Fruit fly (Drosophila melanogaster) whole organism, embryonic: Measurements from ENCODE around the gene CG6739.
A peak's percentile ranks its signal among the peaks of the same experiment; 100 is the strongest.

Experiments
- CG10979 ChIP-seq: fragments of 200-800 bp; sonication (Bioruptor generic); optimal IDR thresholded peaks from 2 replicates; lab custom pipeline; 2018; ENCODE audit warnings: missing biosample characterization, mild to moderate bottlenecking, missing genetic modification characterization, moderate library complexity
- CG11398 ChIP-seq: fragments of 200-800 bp; sonication (Bioruptor generic); optimal IDR thresholded peaks from 2 replicates; lab custom pipeline; 2016; ENCODE audit warnings: missing biosample characterization, missing genetic modification characterization
- CG12071 ChIP-seq: fragments of 200-800 bp; sonication (Bioruptor generic); optimal IDR thresholded peaks from 3 replicates; lab custom pipeline; 2018; ENCODE audit warnings: missing biosample characterization, mild to moderate bottlenecking, missing genetic modification characterization
- CG12942 ChIP-seq: fragments of 200-800 bp; sonication (Bioruptor generic); optimal IDR thresholded peaks from 3 replicates; lab custom pipeline; 2016; ENCODE audit warnings: missing biosample characterization, missing genetic modification characterization
- CG13624 ChIP-seq: fragments of 200-800 bp; sonication (Bioruptor generic); optimal IDR thresholded peaks from 2 replicates; lab custom pipeline; 2016; ENCODE audit warnings: missing biosample characterization, missing genetic modification characterization
- CG15073 ChIP-seq: fragments of 200-800 bp; sonication (Bioruptor generic); optimal IDR thresholded peaks from 2 replicates; lab custom pipeline; 2016; ENCODE audit warnings: missing biosample characterization, missing genetic modification characterization
- CG1603 ChIP-seq: fragments of 200-800 bp; sonication (Bioruptor generic); optimal IDR thresholded peaks from 2 replicates; lab custom pipeline; 2019; ENCODE audit warnings: missing biosample characterization, mild to moderate bottlenecking, missing genetic modification characterization, moderate library complexity
- CG1647 ChIP-seq: fragments of 200-800 bp; sonication (Bioruptor generic); optimal IDR thresholded peaks from 3 replicates; lab custom pipeline; 2016; ENCODE audit warnings: missing biosample characterization, missing genetic modification characterization
- CG1792 ChIP-seq: fragments of 200-800 bp; sonication (Bioruptor generic); optimal IDR thresholded peaks from 2 replicates; lab custom pipeline; 2016; ENCODE audit warnings: missing biosample characterization, missing genetic modification characterization
- CG1832 ChIP-seq: fragments of 200-800 bp; sonication (Bioruptor generic); optimal IDR thresholded peaks from 2 replicates; lab custom pipeline; 2017; ENCODE audit warnings: missing biosample characterization, mild to moderate bottlenecking, missing genetic modification characterization, inconsistent platforms
- CG2889 ChIP-seq: fragments of 200-800 bp; sonication (Bioruptor generic); IDR thresholded peaks from 3 replicates; pipeline ENCODE4 v1.3.6; 2022; ENCODE audit warnings: missing biosample characterization, missing genetic modification characterization
- CG31224 ChIP-seq: fragments of 200-800 bp; sonication (Bioruptor generic); IDR thresholded peaks from 2 replicates; pipeline ENCODE4 v1.3.6; 2022; ENCODE audit warnings: missing biosample characterization, missing genetic modification characterization
- CG34422 ChIP-seq: fragments of 200-800 bp; sonication (Bioruptor generic); IDR thresholded peaks from 3 replicates; pipeline ENCODE4 v1.3.6; 2022; ENCODE audit warnings: missing biosample characterization, missing genetic modification characterization
- CG4820 ChIP-seq: fragments of 200-800 bp; sonication (Bioruptor generic); optimal IDR thresholded peaks from 3 replicates; lab custom pipeline; 2016; ENCODE audit warnings: missing biosample characterization, missing genetic modification characterization
- CG5953 ChIP-seq: fragments of 200-800 bp; sonication (Bioruptor generic); IDR thresholded peaks from 2 replicates; pipeline ENCODE4 v1.3.6; 2022; ENCODE audit warnings: missing biosample characterization, missing genetic modification characterization
- CG8478 ChIP-seq: fragments of >200 bp; optimal IDR thresholded peaks from 2 replicates; lab custom pipeline; 2018
- Deaf1 ChIP-seq: fragments of 200-800 bp; optimal IDR thresholded peaks from 3 replicates; lab custom pipeline; 2019; ENCODE audit warnings: missing biosample characterization, mild to moderate bottlenecking, missing genetic modification characterization, moderate library complexity
- Dek ChIP-seq: fragments of 200-800 bp; sonication (Bioruptor generic); optimal IDR thresholded peaks from 3 replicates; lab custom pipeline; 2019; ENCODE audit warnings: missing biosample characterization, mild to moderate bottlenecking, missing genetic modification characterization, moderate library complexity
- Doc3 ChIP-seq: fragments of 200-800 bp; sonication (Bioruptor generic); IDR thresholded peaks from 3 replicates; pipeline ENCODE4 v1.3.6; 2022; ENCODE audit warnings: missing biosample characterization, missing genetic modification characterization; ENCODE audit not compliant: partially characterized antibody
- H2.0 ChIP-seq: fragments of 200-800 bp; sonication (Bioruptor generic); IDR thresholded peaks from 2 replicates; pipeline ENCODE4 v1.3.6; 2022; ENCODE audit warnings: missing biosample characterization, missing genetic modification characterization
- HLHmδ ChIP-seq: fragments of 200-800 bp; sonication (Bioruptor generic); optimal IDR thresholded peaks from 2 replicates; lab custom pipeline; 2018; ENCODE audit warnings: missing biosample characterization, mild to moderate bottlenecking, missing genetic modification characterization, moderate library complexity
- HmgD ChIP-seq: fragments of 200-800 bp; sonication (Bioruptor generic); optimal IDR thresholded peaks from 3 replicates; lab custom pipeline; 2016; ENCODE audit warnings: missing biosample characterization, missing genetic modification characterization
- Hr39 ChIP-seq: fragments of >200 bp; optimal IDR thresholded peaks from 2 replicates; lab custom pipeline; 2017
- NC2β ChIP-seq: fragments of 200-800 bp; sonication (Bioruptor generic); optimal IDR thresholded peaks from 2 replicates; lab custom pipeline; 2016; ENCODE audit warnings: missing biosample characterization, missing genetic modification characterization
- Nf-YA ChIP-seq: fragments of 200-800 bp; sonication (Bioruptor generic); IDR thresholded peaks from 2 replicates; pipeline ENCODE4 v1.3.6; 2022; ENCODE audit warnings: missing biosample characterization, missing genetic modification characterization
- abd-A ChIP-seq: fragments of 200-800 bp; sonication (Bioruptor generic); optimal IDR thresholded peaks from 3 replicates; lab custom pipeline; 2019; ENCODE audit warnings: missing biosample characterization, mild to moderate bottlenecking, missing genetic modification characterization, moderate library complexity
- caup ChIP-seq: fragments of 200-800 bp; sonication (Bioruptor generic); optimal IDR thresholded peaks from 3 replicates; lab custom pipeline; 2017; ENCODE audit warnings: missing biosample characterization, mild to moderate bottlenecking, missing genetic modification characterization, moderate library complexity; ENCODE audit not compliant: severe bottlenecking
- croc ChIP-seq: fragments of 200-800 bp; sonication (Bioruptor generic); conservative IDR thresholded peaks from 3 replicates; pipeline ENCODE4 v1.3.6; 2022; ENCODE audit warnings: missing biosample characterization, missing genetic modification characterization
- crol ChIP-seq: fragments of 200-800 bp; sonication (Bioruptor generic); IDR thresholded peaks from 2 replicates; pipeline ENCODE4 v1.3.6; 2022; ENCODE audit warnings: missing biosample characterization, missing genetic modification characterization
- ewg ChIP-seq: fragments of 200-800 bp; sonication (Bioruptor generic); optimal IDR thresholded peaks from 3 replicates; lab custom pipeline; 2017; ENCODE audit warnings: mild to moderate bottlenecking, missing biosample characterization, missing genetic modification reagents, missing genetic modification characterization
- fu2 ChIP-seq: fragments of 200-800 bp; sonication (Bioruptor generic); optimal IDR thresholded peaks from 2 replicates; lab custom pipeline; 2016; ENCODE audit warnings: missing biosample characterization, missing genetic modification characterization
- gce ChIP-seq: fragments of 200-800 bp; sonication (Bioruptor generic); IDR thresholded peaks from 3 replicates; pipeline ENCODE4 v1.3.6; 2022; ENCODE audit warnings: missing biosample characterization, missing genetic modification characterization
- grn ChIP-seq: fragments of 200-800 bp; sonication (Bioruptor generic); optimal IDR thresholded peaks from 3 replicates; lab custom pipeline; 2017; ENCODE audit warnings: missing biosample characterization, missing genetic modification characterization
- h ChIP-seq: fragments of >200 bp; optimal IDR thresholded peaks from 2 replicates; lab custom pipeline; 2017
- hth ChIP-seq: fragments of >200 bp; optimal IDR thresholded peaks from 2 replicates; lab custom pipeline; 2017; ENCODE audit warnings: inconsistent platforms
- kah ChIP-seq: fragments of 200-800 bp; sonication (Bioruptor generic); optimal IDR thresholded peaks from 2 replicates; lab custom pipeline; 2018; ENCODE audit warnings: missing biosample characterization, mild to moderate bottlenecking, missing genetic modification characterization
- pita ChIP-seq: fragments of 200-800 bp; sonication (Bioruptor generic); optimal IDR thresholded peaks from 2 replicates; lab custom pipeline; 2017; ENCODE audit warnings: missing biosample characterization, mild to moderate bottlenecking, missing genetic modification characterization
- run ChIP-seq: fragments of 200-800 bp; sonication (Bioruptor generic); optimal IDR thresholded peaks from 3 replicates; lab custom pipeline; 2018; ENCODE audit warnings: missing biosample characterization, mild to moderate bottlenecking, missing genetic modification characterization
- sd ChIP-seq: fragments of 200-800 bp; sonication (Bioruptor generic); optimal IDR thresholded peaks from 3 replicates; lab custom pipeline; 2018; ENCODE audit warnings: missing biosample characterization, mild to moderate bottlenecking, missing genetic modification characterization, moderate library complexity
- sens-2 ChIP-seq: fragments of 200-800 bp; sonication (Bioruptor generic); IDR thresholded peaks from 2 replicates; pipeline ENCODE4 v1.3.6; 2022; ENCODE audit warnings: missing biosample characterization, missing genetic modification characterization
- stwl ChIP-seq: fragments of 200-800 bp; sonication (Bioruptor generic); optimal IDR thresholded peaks from 3 replicates; lab custom pipeline; 2018; ENCODE audit warnings: missing biosample characterization, mild to moderate bottlenecking, missing genetic modification characterization, moderate library complexity
- tgo ChIP-seq: fragments of 200-800 bp; sonication (Bioruptor generic); IDR thresholded peaks from 3 replicates; pipeline ENCODE4 v1.3.6; 2022; ENCODE audit warnings: missing biosample characterization, missing genetic modification characterization
- tio ChIP-seq: fragments of 200-800 bp; sonication (Bioruptor generic); optimal IDR thresholded peaks from 2 replicates; lab custom pipeline; 2017; ENCODE audit warnings: missing biosample characterization, missing genetic modification characterization, inconsistent platforms
- trh ChIP-seq: fragments of 200-800 bp; sonication (Bioruptor generic); optimal IDR thresholded peaks from 2 replicates; lab custom pipeline; 2016; ENCODE audit warnings: missing biosample characterization, missing genetic modification characterization
- ttk ChIP-seq: fragments of 200-800 bp; sonication (Bioruptor generic); IDR thresholded peaks from 2 replicates; pipeline ENCODE4 v2.1.2; 2022; ENCODE audit warnings: missing biosample characterization, missing genetic modification characterization

CG6739 gene

DNA sequence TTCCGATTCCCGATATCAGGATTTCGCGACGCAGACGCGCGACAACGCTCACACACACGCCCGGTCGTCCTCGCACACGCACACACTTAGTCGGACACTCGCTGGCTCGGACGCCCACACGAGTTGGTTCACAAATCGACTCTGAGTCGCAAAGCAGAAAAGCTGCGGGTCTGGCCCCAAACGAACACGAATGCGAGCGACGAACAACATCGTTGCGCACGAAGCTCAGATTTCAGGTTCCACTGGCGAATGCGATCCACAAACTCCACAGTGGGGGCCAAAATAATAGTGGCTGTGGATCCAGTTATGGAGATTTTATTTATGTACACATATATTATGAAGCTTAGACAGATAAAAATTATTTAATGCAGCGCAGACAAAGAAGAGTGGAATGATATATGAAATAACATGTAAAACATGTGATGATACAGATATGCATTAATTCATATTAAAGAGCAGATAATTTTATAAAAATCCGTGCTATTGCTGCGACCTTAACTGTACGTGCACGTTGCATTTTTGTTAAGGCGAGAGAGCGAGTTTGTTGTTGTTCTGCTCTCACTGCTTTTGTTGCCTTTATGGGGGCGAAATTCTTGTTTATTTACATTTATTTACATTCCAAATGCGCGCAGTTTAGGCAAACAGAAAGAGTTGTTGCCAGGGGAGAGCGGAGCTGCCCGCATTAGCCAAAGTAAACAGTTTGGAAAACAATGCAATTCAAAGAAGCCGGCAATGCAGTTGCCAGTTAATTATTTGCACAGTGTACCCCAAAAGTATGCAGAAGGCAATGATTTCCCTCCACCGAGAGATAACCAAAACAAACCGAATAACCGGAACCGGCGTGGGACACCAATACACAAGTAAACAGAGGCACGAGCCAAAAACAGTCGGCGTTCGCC is 31.5 kb upstream of the CG6739 start (continued):
- TF ChIP-seq CG11398 (GFP tag; lab: Kevin White, UChicago), result peak; percentile 30
- no peak for TF ChIP-seq h (lab: Kevin White, UChicago)
- TF ChIP-seq CG2889 (GFP tag; lab: Robert Waterston, UW), result no peak
- TF ChIP-seq tgo (GFP tag; lab: Robert Waterston, UW), result peak; percentile 81
- no peak for TF ChIP-seq Dek (tag; lab: Kevin White, UChicago)
- no peak for TF ChIP-seq CG8478 (lab: Kevin White, UChicago)
- TF ChIP-seq tio, result no peak
- no peak for TF ChIP-seq CG31224 (GFP tag; lab: Robert Waterston, UW)
- peak; percentile 77 for TF ChIP-seq CG12071 (GFP tag; lab: Kevin White, UChicago)
- TF ChIP-seq CG1792 (GFP tag; lab: Kevin White, UChicago), result peak; percentile 67
- no peak for TF ChIP-seq hth
- TF ChIP-seq CG15073 (GFP tag; lab: Kevin White, UChicago), result no peak
- peak; percentile 71 for TF ChIP-seq NC2β (GFP tag; lab: Kevin White, UChicago)
- no peak for TF ChIP-seq pita (GFP tag; lab: Kevin White, UChicago)
- no peak for TF ChIP-seq Hr39
- peak; percentile 97 for TF ChIP-seq CG10979 (tag; lab: Kevin White, UChicago)

dm6 chr2L:7577646-7578045 is 30.5 kb upstream of the CG6739 start:
- TF ChIP-seq caup (GFP tag; lab: Kevin White, UChicago), result no peak
- TF ChIP-seq CG34422 (GFP tag; lab: Robert Waterston, UW), result no peak
- no peak for TF ChIP-seq sens-2 (GFP tag; lab: Robert Waterston, UW)
- TF ChIP-seq CG4820 (GFP tag; lab: Kevin White, UChicago), result no peak
- TF ChIP-seq HLHmδ (GFP tag; lab: Kevin White, UChicago), result peak; percentile 12
- TF ChIP-seq sd (tag; lab: Kevin White, UChicago), result peak; percentile 62
- peak; percentile 1 for TF ChIP-seq CG1603 (tag; lab: Kevin White, UChicago)
- TF ChIP-seq Deaf1 (tag; lab: Kevin White, UChicago), result peak; percentile 18
- peak; percentile 65 for TF ChIP-seq grn (GFP tag; lab: Kevin White, UChicago)
- no peak for TF ChIP-seq CG1832
- no peak for TF ChIP-seq croc (GFP tag; lab: Robert Waterston, UW)
- TF ChIP-seq CG12942 (GFP tag; lab: Kevin White, UChicago), result no peak
- peak; percentile 3 for TF ChIP-seq stwl (tag; lab: Kevin White, UChicago)
- TF ChIP-seq Nf-YA (GFP tag; lab: Robert Waterston, UW), result no peak
- no peak for TF ChIP-seq H2.0 (GFP tag; lab: Robert Waterston, UW)
- no peak for TF ChIP-seq abd-A
- TF ChIP-seq Doc3, result no peak
- TF ChIP-seq trh (GFP tag; lab: Kevin White, UChicago), result no peak
- TF ChIP-seq kah (GFP tag; lab: Kevin White, UChicago), result peak; percentile 71
- TF ChIP-seq gce, result no peak
- no peak for TF ChIP-seq crol (GFP tag; lab: Robert Waterston, UW)
- peak; percentile 10 for TF ChIP-seq run
- TF ChIP-seq, all 482 proteins: peak for 8

- TF ChIP-seq CG1647 (GFP tag; lab: Kevin White, UChicago) (no peak), HmgD (no peak), ttk (GFP tag; lab: Robert Waterston, UW) (no peak), CG13624 (GFP tag; lab: Kevin White, UChicago) (no peak), fu2 (no peak), Deaf1 (tag; lab: Kevin White, UChicago) (peak; percentile 15), ewg (GFP tag; lab: Kevin White, UChicago) (no peak), CG5953 (GFP tag; lab: Robert Waterston, UW) (no peak)
- TF ChIP-seq, all 482 proteins: peak for 1
Observed at dm6 chr2L:7578880-7579279, 29.3 kb upstream of the CG6739 start, which contains the start of gene RapGAP1. RapGAP1 (minus strand) TSS chr2L:7578980.
